Worm (Caenorhabditis elegans) whole organism, young adult: ENCODE results near the gene srab-22.

ENCODE experiments used
- B0261.1 ChIP-seq: sonication (generic microtip); optimal IDR thresholded peaks from 2 replicates; lab custom pipeline; 2016; ENCODE audit warnings: mild to moderate bottlenecking, missing genetic modification characterization, moderate library complexity, missing compliant biosample characterization
- F23B12.7 ChIP-seq: sonication (generic microtip); optimal IDR thresholded peaks from 2 replicates; lab custom pipeline; 2017; ENCODE audit warnings: missing genetic modification characterization, mild to moderate bottlenecking, missing compliant biosample characterization, antibody characterized with exemption, moderate library complexity; ENCODE audit not compliant: insufficient read depth
- chd-7 ChIP-seq: sonication (generic microtip); optimal IDR thresholded peaks from 2 replicates; lab custom pipeline; 2016; ENCODE audit warnings: mild to moderate bottlenecking, missing genetic modification characterization, moderate library complexity, missing compliant biosample characterization
- fkh-3 ChIP-seq: sonication (generic microtip); optimal IDR thresholded peaks from 2 replicates; lab custom pipeline; 2016; ENCODE audit warnings: mild to moderate bottlenecking, missing genetic modification characterization, missing compliant biosample characterization
- snpc-3.4 ChIP-seq: sonication (generic microtip); optimal IDR thresholded peaks from 2 replicates; lab custom pipeline; 2017; ENCODE audit warnings: missing genetic modification characterization, mild to moderate bottlenecking, missing compliant biosample characterization, antibody characterized with exemption, moderate library complexity, missing genotype, missing genetic modification reagents

- TF ChIP-seq F23B12.7 (tag; lab: Kevin White, UChicago) (no peak), chd-7 (no peak), snpc-3.4 (no peak), fkh-3 (no peak), B0261.1 (no peak)
These were observed 44.6 kb downstream of the srab-22 start, which contains the start of gene srbc-29 for ce11 chrV:3470782-3471181.
